Worm (Caenorhabditis elegans): ENCODE results near the gene T09F3.5.

The T09F3.5 gene

DNA sequence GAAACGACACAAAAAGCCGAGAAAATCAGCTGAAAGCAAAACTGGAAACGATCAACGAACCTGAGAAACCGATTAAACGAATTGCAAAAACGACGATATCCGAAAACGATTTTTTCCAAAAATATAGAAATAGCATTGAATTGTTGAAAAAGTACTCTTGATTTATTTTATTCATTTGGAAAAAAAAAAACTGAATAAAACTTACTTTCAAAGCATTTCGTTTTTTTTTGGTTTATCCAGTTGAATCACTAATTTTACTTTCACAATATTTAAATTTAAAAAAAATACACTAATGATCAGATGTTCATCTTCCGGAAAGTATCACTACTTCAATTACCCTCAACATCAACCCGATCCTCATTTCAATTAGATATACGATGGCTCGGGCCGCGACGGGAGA lies at the start of gene T09F3.5:
T09F3.5 (plus strand) TSS at position 301 of the 400 bp plus-strand sequence.
- TF ChIP-seq unc-62 (GFP tag; optimal IDR thresholded peaks at IDR 0.05), result no peak

ce11 chrII:10349915-10350314 lies 46.8 kb upstream of the T09F3.5 start, which contains the start of gene stip-1:
Gene stip-1, minus strand, starts transcription at chrII:10350012.
- no peak for TF ChIP-seq unc-62 (GFP tag; optimal IDR thresholded peaks at IDR 0.05)

ce11 chrII:10350487-10350886 lies 46.2 kb upstream of the T09F3.5 start, which contains the start of gene C07E3.9:
Gene C07E3.9, plus strand, starts transcription at chrII:10350756.
- no peak for TF ChIP-seq unc-62 (GFP tag; optimal IDR thresholded peaks at IDR 0.05)

- no peak for TF ChIP-seq unc-62 (GFP tag; optimal IDR thresholded peaks at IDR 0.05)
Observed at ce11 chrII:10351963-10352362, 44.7 kb upstream of the T09F3.5 start, which contains the start of gene C07E3.8. Gene C07E3.8, plus strand, starts transcription at chrII:10352263.

DNA sequence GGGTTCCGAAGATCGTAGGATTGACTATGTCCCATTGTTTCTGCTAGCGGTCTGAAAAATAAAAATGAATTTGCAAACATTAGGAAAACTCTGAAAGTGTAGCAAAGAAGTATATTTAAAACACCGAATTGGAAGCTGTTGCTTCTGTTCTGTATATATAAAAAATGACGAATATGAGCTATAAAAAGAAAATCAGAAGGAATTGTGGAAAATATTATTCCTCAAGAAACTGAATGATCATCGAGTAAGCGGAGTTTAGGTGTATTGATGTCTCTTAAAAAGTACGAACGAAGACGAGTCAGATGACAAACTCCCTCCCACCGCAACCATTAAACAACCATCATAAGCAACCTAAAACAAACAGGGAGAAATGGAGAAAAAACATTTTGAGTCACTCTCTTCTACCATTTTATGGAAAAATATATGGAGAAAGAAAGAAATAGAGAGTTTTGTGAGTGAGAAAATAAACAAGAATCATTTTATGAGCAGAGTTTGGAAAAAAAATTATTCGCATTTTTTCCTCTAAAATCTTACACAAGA lies 39.1 kb upstream of the T09F3.5 start, which contains the start of gene C07E3.3:
C07E3.3 (minus strand) TSS at position 51 of the 540 bp plus-strand sequence.
- TF ChIP-seq unc-62 (GFP tag; optimal IDR thresholded peaks at IDR 0.05), result no peak

- TF ChIP-seq unc-62 (GFP tag; optimal IDR thresholded peaks at IDR 0.05), result no peak
Observed at ce11 chrII:10360487-10360886, 36.2 kb upstream of the T09F3.5 start, which contains the start of gene C07E3.4. Gene C07E3.4, plus strand, starts transcription at chrII:10360787.

- TF ChIP-seq unc-62 (GFP tag; optimal IDR thresholded peaks at IDR 0.05), result no peak
Observed at ce11 chrII:10367202-10367601, 29.5 kb upstream of the T09F3.5 start, which contains the start of gene ceh-57. Gene ceh-57, minus strand, starts transcription at chrII:10367296.

- no peak for TF ChIP-seq unc-62 (GFP tag; optimal IDR thresholded peaks at IDR 0.05)
Observed at ce11 chrII:10369547-10370028, 27.1 kb upstream of the T09F3.5 start, which contains the start of gene ceh-58. Gene ceh-58, minus strand, starts transcription at chrII:10369597.

- TF ChIP-seq unc-62 (GFP tag; optimal IDR thresholded peaks at IDR 0.05), result no peak
Observed at ce11 chrII:10370826-10371225, 25.9 kb upstream of the T09F3.5 start.

- no peak for TF ChIP-seq unc-62 (GFP tag; optimal IDR thresholded peaks at IDR 0.05)
Observed at ce11 chrII:10373016-10373415, 23.7 kb upstream of the T09F3.5 start.

DNA sequence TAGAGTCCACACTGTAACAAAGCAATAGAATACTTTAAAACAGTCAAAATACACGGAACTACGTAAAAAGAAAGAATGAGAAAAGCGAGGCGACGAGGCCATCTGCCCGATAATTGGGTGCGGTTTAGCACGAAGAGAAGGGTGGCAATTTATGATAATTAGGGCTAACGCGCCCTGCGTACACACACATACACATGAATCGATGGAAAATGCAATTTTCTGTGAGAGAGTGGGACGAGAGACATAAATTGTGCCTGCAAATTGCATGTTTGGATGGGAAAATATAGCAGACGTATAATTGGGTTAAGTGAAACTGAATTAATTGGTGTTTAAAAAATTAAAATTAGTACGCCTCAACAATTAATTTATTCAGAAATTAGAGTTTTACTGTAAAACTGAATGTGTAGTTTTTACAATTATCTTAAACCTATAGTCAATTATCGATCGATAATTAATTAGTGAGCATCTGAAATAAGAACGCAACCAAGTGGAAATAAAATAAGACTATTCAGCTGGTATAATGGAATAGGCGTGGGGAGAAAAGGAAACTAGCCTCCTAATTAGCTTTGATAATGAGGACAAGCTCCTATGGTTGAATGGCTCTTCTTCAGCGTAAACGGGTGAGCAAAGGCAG lies 23.0 kb upstream of the T09F3.5 start:
- TF ChIP-seq unc-62 (GFP tag; optimal IDR thresholded peaks at IDR 0.05), result no peak

DNA sequence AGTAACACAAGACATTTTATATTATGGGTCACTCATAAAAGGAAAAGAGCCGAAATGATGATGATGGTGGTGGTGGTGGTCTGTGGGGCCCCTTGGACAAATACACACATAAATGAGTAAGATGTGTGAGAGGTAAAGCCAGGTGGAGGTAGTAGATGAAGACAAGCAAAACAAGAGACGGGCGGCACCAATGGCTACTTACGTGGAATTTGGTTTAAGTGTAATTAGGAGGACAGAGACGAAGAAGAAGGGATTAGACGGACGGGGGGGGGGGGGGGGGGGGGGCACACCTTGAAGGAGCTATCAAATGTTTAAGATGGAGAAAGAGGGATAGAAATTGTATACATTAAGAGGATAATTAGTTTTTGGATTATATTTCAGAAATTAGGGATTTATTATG lies 21.9 kb upstream of the T09F3.5 start:
- TF ChIP-seq unc-62 (GFP tag; optimal IDR thresholded peaks at IDR 0.05), result no peak

DNA sequence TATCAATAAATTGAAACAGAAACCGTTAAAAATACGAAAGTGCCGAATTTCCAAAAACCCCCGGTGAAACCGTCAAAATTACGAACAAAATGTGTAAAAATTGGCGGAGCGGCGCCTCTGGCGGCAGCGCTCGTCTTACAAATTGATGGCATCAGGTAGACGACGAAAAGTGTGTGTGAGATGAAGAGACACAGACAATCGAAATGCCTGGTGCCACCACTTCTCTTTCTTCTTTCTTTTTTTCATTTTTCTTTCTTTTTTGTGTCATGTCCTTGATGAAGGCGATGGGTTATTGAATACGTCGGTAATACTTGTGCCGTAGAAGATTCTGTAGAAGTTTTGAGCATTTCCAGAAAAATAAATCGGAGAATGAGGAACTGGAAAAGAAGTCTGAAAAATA lies 18.8 kb upstream of the T09F3.5 start:
- no peak for TF ChIP-seq unc-62 (GFP tag; optimal IDR thresholded peaks at IDR 0.05)

- TF ChIP-seq unc-62 (GFP tag; optimal IDR thresholded peaks at IDR 0.05), result no peak
Observed at ce11 chrII:10379546-10379945, 17.1 kb upstream of the T09F3.5 start.

DNA sequence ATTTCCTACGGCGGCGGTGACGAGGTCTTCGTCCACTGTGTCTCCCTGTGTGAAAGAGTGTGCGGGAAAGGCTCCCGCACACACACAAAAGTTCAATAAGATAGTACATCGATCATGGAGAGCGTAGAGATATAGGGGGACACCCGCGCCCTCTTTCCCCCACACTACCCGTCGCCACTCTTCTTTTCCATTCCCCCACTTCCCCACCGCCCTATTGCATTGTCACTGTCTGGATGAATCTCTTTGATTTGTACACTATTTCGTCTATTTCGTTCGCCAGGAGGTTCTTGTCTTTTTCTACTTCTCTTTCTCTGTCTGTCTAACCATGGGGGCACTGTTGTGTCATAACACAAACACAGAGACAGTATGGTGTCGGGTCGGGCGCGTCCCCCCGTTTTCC lies 14.4 kb upstream of the T09F3.5 start:
- TF ChIP-seq unc-62 (GFP tag; optimal IDR thresholded peaks at IDR 0.05), result no peak

DNA sequence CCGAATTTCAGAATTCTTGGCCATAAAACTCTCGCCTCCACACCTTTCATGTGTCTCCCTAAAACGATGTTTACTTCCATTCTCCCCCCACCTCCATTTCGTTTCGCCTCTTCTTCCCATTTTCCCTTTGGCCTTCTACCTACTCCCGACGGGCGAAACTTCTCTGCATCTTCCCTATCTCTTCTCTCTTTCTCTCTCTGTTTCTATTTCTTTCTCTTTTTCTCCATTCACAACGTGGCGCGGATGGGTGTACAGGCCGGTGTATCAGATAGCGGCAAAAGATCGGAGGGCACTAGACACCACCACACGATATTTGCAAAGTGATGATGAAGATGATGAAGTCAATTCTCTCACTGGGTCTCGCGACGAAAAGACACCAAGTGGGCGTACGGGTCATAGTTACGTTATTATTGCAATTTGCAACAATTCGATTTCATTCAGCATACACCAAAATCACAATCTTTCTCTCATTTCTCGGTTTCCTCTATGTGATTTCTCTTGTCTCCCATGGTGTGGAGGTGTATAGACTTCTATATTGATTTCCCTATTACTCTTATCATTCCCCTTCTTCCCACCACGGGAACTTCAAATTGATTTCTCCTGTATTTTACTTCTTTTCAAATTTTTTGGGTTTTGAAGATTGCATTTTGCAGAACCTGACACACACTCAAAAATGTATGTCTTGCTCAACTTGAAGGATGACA lies 11.8 kb upstream of the T09F3.5 start, which contains the start of gene ztf-27:
ztf-27 (plus strand) TSS at position 654 of the 704 bp plus-strand sequence.
- TF ChIP-seq unc-62 (GFP tag; optimal IDR thresholded peaks at IDR 0.05), result no peak

Data from whole organism, dauer.